Worm (Caenorhabditis elegans) whole organism, mixed stage, embryonic: ENCODE results near the gene pals-32.

Experiments used
- M03D4.4 ChIP-seq: sonication (generic microtip); optimal IDR thresholded peaks from 2 replicates; lab custom pipeline; 2017; ENCODE audit warnings: mild to moderate bottlenecking, missing genetic modification characterization, missing compliant biosample characterization
- bed-3 ChIP-seq: fragments of 200-800 bp; sonication (Bioruptor generic); optimal IDR thresholded peaks from 3 replicates; lab custom pipeline; 2018; ENCODE audit warnings: mild to moderate bottlenecking, missing genetic modification characterization, moderate library complexity, missing compliant biosample characterization
- blmp-1 ChIP-seq: fragments of 150-350 bp; optimal IDR thresholded peaks from 2 replicates; lab custom pipeline; 2014; ENCODE audit warnings: missing biosample characterization, missing genetic modification characterization
- ceh-39 ChIP-seq: fragments of 150-350 bp; optimal IDR thresholded peaks from 2 replicates; lab custom pipeline; 2014; ENCODE audit warnings: missing biosample characterization, missing genetic modification characterization
- ceh-43 ChIP-seq: fragments of 200-800 bp; sonication (Bioruptor generic); optimal IDR thresholded peaks from 2 replicates; lab custom pipeline; 2018; ENCODE audit warnings: mild to moderate bottlenecking, missing genetic modification characterization, moderate library complexity, missing compliant biosample characterization
- cnd-1 ChIP-seq: fragments of 200-800 bp; sonication (Bioruptor generic); optimal IDR thresholded peaks from 2 replicates; lab custom pipeline; 2018; ENCODE audit warnings: mild to moderate bottlenecking, missing genetic modification characterization, missing compliant biosample characterization
- drap-1 ChIP-seq: fragments of 200-800 bp; sonication (Bioruptor generic); optimal IDR thresholded peaks from 3 replicates; lab custom pipeline; 2018; ENCODE audit warnings: mild to moderate bottlenecking, missing genetic modification characterization, missing compliant biosample characterization
- flh-1 ChIP-seq: fragments of 200-800 bp; sonication (Bioruptor generic); optimal IDR thresholded peaks from 2 replicates; lab custom pipeline; 2018; ENCODE audit warnings: mild to moderate bottlenecking, missing genetic modification characterization, moderate library complexity, missing compliant biosample characterization
- hlh-1 ChIP-seq: fragments of 150-350 bp; optimal IDR thresholded peaks from 2 replicates; lab custom pipeline; 2014; ENCODE audit warnings: missing biosample characterization, missing genetic modification reagents, missing genetic modification characterization
- lin-13 ChIP-seq: fragments of 150-350 bp; optimal IDR thresholded peaks from 2 replicates; lab custom pipeline; 2014; ENCODE audit warnings: missing biosample characterization, missing genetic modification characterization
- lin-32 ChIP-seq: fragments of 200-800 bp; sonication (Bioruptor generic); optimal IDR thresholded peaks from 2 replicates; lab custom pipeline; 2018; ENCODE audit warnings: mild to moderate bottlenecking, missing genetic modification characterization, missing compliant biosample characterization
- lsy-2 ChIP-seq: fragments of 150-350 bp; optimal IDR thresholded peaks from 2 replicates; lab custom pipeline; 2014; ENCODE audit warnings: missing biosample characterization, missing genetic modification characterization
- mab-5 ChIP-seq: fragments of 150-350 bp; optimal IDR thresholded peaks from 2 replicates; lab custom pipeline; 2014; ENCODE audit warnings: missing biosample characterization, missing genetic modification characterization
- mls-2 ChIP-seq: sonication (generic microtip); optimal IDR thresholded peaks from 2 replicates; lab custom pipeline; 2016; ENCODE audit warnings: mild to moderate bottlenecking, missing genetic modification characterization, moderate library complexity, missing compliant biosample characterization
- nhr-12 ChIP-seq: fragments of 150-350 bp; optimal IDR thresholded peaks from 2 replicates; lab custom pipeline; 2014; ENCODE audit warnings: missing biosample characterization, missing genetic modification characterization
- nhr-2 ChIP-seq: fragments of 150-350 bp; optimal IDR thresholded peaks from 2 replicates; lab custom pipeline; 2014; ENCODE audit warnings: missing biosample characterization, missing genetic modification characterization
- nhr-237 ChIP-seq: fragments of 150-350 bp; optimal IDR thresholded peaks from 2 replicates; lab custom pipeline; 2014; ENCODE audit warnings: missing biosample characterization, missing genetic modification characterization
- nhr-28 ChIP-seq: fragments of 150-350 bp; optimal IDR thresholded peaks from 2 replicates; lab custom pipeline; 2014; ENCODE audit warnings: missing biosample characterization, missing genetic modification characterization
- nhr-76 ChIP-seq: sonication (generic microtip); optimal IDR thresholded peaks from 2 replicates; lab custom pipeline; 2017; ENCODE audit warnings: missing biosample characterization, missing genetic modification characterization
- pha-4 ChIP-seq: fragments of 150-350 bp; optimal IDR thresholded peaks from 2 replicates; lab custom pipeline; 2018; ENCODE audit warnings: missing biosample characterization, missing genetic modification reagents, missing genetic modification characterization
- sem-2 ChIP-seq: fragments of 200-800 bp; sonication (Bioruptor generic); optimal IDR thresholded peaks from 2 replicates; lab custom pipeline; 2018; ENCODE audit warnings: mild to moderate bottlenecking, missing genetic modification characterization, missing compliant biosample characterization
- snpc-4 ChIP-seq: fragments of 150-350 bp; optimal IDR thresholded peaks from 2 replicates; lab custom pipeline; 2014; ENCODE audit warnings: missing biosample characterization, missing genetic modification characterization
- unc-120 ChIP-seq: sonication (generic microtip); optimal IDR thresholded peaks from 2 replicates; lab custom pipeline; 2017; ENCODE audit warnings: missing genetic modification characterization, missing compliant biosample characterization; ENCODE audit not compliant: poor library complexity, severe bottlenecking
- unc-39 ChIP-seq: fragments of 150-350 bp; optimal IDR thresholded peaks from 2 replicates; lab custom pipeline; 2014; ENCODE audit warnings: missing biosample characterization, missing genetic modification characterization
- unc-62 ChIP-seq: fragments of 150-350 bp; optimal IDR thresholded peaks from 2 replicates; lab custom pipeline; 2014; ENCODE audit warnings: missing biosample characterization, missing genetic modification reagents, missing genetic modification characterization
- zip-8 ChIP-seq: fragments of 150-350 bp; optimal IDR thresholded peaks from 2 replicates; lab custom pipeline; 2014; ENCODE audit warnings: missing biosample characterization, missing genetic modification characterization
- ztf-11 ChIP-seq: fragments of 150-350 bp; optimal IDR thresholded peaks from 2 replicates; lab custom pipeline; 2014; ENCODE audit warnings: missing biosample characterization, missing genetic modification characterization

The pals-32 gene

ce11 chrV:2863033-2863432 lies 33.4 kb upstream of the pals-32 start, which contains the start of gene srh-272:
TSS of gene srh-272 (plus strand) at chrV:2863333.
- TF ChIP-seq snpc-4 (tag; lab: Kevin White, UChicago): no peak
- no peak for TF ChIP-seq sem-2 (GFP tag; lab: Kevin White, UChicago)
- no peak for TF ChIP-seq ceh-39

ce11 chrV:2864899-2865298 lies 31.5 kb upstream of the pals-32 start, which contains the start of gene srh-240:
TSS of gene srh-240 (plus strand) at chrV:2865199.
- TF ChIP-seq nhr-237 (tag; lab: Kevin White, UChicago) (no peak), snpc-4 (tag; lab: Kevin White, UChicago) (no peak), ztf-11 (tag; lab: Kevin White, UChicago) (no peak), blmp-1 (no peak), nhr-12 (tag; lab: Kevin White, UChicago) (no peak), unc-39 (tag; lab: Kevin White, UChicago) (no peak), unc-62 (no peak), drap-1 (GFP tag; lab: Kevin White, UChicago) (no peak), bed-3 (no peak), mls-2 (tag; lab: Kevin White, UChicago) (no peak), ceh-43 (GFP tag; lab: Kevin White, UChicago) (no peak), mab-5 (tag; lab: Kevin White, UChicago) (no peak), cnd-1 (no peak), nhr-2 (tag; lab: Kevin White, UChicago) (no peak), lsy-2 (no peak), nhr-28 (tag; lab: Kevin White, UChicago) (no peak), hlh-1 (no peak), lin-32 (GFP tag; lab: Kevin White, UChicago) (no peak)

ce11 chrV:2869503-2869902 lies 26.9 kb upstream of the pals-32 start, which contains the start of gene srh-241:
TSS of gene srh-241 (minus strand) at chrV:2869603.
- TF ChIP-seq ceh-43 (GFP tag; lab: Kevin White, UChicago): no peak

- TF ChIP-seq mls-2 (tag; lab: Kevin White, UChicago): no peak
- TF ChIP-seq flh-1 (GFP tag; lab: Kevin White, UChicago): no peak
These were observed 26.3 kb upstream of the pals-32 start, which contains the start of gene srh-243 for ce11 chrV:2870127-2870526. TSS of gene srh-243 (plus strand) at chrV:2870427.

- TF ChIP-seq lin-13: no peak
- no peak for TF ChIP-seq M03D4.4 (tag; lab: Kevin White, UChicago)
- TF ChIP-seq nhr-28 (tag; lab: Kevin White, UChicago): no peak
- no peak for TF ChIP-seq nhr-12 (tag; lab: Kevin White, UChicago)
- no peak for TF ChIP-seq nhr-76 (tag; lab: Kevin White, UChicago)
- TF ChIP-seq flh-1 (GFP tag; lab: Kevin White, UChicago): no peak
- TF ChIP-seq ceh-43 (GFP tag; lab: Kevin White, UChicago): no peak
- no peak for TF ChIP-seq bed-3
- TF ChIP-seq zip-8 (tag; lab: Kevin White, UChicago): no peak
- no peak for TF ChIP-seq unc-120 (tag; lab: Kevin White, UChicago)
- no peak for TF ChIP-seq ztf-11 (tag; lab: Kevin White, UChicago)
- TF ChIP-seq drap-1 (GFP tag; lab: Kevin White, UChicago): no peak
- TF ChIP-seq, all 35 proteins: peak for 0
These were observed 24.5 kb upstream of the pals-32 start for ce11 chrV:2871754-2872504.

- TF ChIP-seq mls-2 (tag; lab: Kevin White, UChicago): no peak
- TF ChIP-seq M03D4.4 (tag; lab: Kevin White, UChicago): no peak
- TF ChIP-seq pha-4 (tag; lab: Kevin White, UChicago): no peak
- TF ChIP-seq nhr-28 (tag; lab: Kevin White, UChicago): no peak
- no peak for TF ChIP-seq unc-39 (tag; lab: Kevin White, UChicago)
- TF ChIP-seq flh-1 (GFP tag; lab: Kevin White, UChicago): no peak
- TF ChIP-seq nhr-2 (tag; lab: Kevin White, UChicago): no peak
- no peak for TF ChIP-seq unc-120 (tag; lab: Kevin White, UChicago)
- TF ChIP-seq unc-62: no peak
- TF ChIP-seq nhr-237 (tag; lab: Kevin White, UChicago): no peak
- TF ChIP-seq ztf-11 (tag; lab: Kevin White, UChicago): no peak
- no peak for TF ChIP-seq lin-32 (GFP tag; lab: Kevin White, UChicago)
- TF ChIP-seq, all 35 proteins: peak for 0
These were observed 23.5 kb upstream of the pals-32 start for ce11 chrV:2872947-2873346.
